Fruit fly (Drosophila melanogaster): ENCODE measurements around the gene CAH8.

Gene CAH8

DNA sequence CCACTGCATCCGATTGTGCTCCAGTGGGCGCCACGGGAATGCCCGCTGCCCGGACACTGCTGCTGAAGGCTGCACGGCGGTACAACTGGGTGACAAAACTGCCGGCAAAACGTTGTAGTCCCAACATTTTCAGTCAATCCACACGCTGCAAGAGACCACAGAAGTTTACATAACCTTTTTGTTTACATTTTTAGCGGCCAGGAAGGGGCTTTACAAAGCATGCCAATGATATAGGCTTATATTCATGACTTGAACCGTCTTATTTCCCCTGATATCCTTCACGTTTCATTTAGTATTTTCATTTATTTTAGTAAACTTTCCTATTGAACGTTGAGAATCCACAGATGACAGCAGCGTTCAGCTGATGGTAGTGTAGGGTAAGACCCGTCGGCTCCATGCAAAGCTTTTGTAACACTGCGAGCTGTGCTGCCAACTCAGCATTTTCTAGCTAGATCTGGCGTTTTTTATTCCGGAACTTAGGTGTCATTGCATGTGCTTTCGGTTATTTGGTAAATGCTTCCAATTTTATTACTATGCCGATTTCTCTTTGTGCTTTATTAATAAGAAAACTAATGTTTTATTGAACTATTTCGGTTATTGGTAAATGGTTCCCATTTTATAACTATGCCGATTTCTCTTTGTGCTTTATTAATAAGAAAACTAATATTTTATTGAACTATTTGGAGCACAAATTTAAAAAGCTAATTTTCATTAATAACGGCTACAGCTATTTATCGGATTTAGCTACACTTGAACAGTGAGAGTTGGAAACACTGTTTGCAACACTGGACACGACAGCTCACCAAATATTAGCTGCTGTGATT lies 21.2 kb upstream of the CAH8 start, which contains the start of the genes CG13850 and lqfR (continued):
- TF ChIP-seq klu (GFP tag; IDR thresholded peaks at IDR 0.05) (peak; percentile 72), ssp (GFP tag; IDR thresholded peaks at IDR 0.05) (peak; percentile 33; the same call in 1 of the 2 replicates), CG10274 (GFP tag; optimal IDR thresholded peaks at IDR 0.05) (peak; percentile 54), sug (tag; optimal IDR thresholded peaks at IDR 0.05) (peak; percentile 77), NFAT (GFP tag; IDR thresholded peaks at IDR 0.05) (peak; percentile 69), yki (optimal IDR thresholded peaks at IDR 0.05) (no peak), vnd (GFP tag; IDR thresholded peaks at IDR 0.05; ENCODE audit: partially characterized antibody) (no peak), corto (GFP tag; optimal IDR thresholded peaks at IDR 0.05) (peak; percentile 17), dan (GFP tag; IDR thresholded peaks at IDR 0.05) (no peak), mam (GFP tag; optimal IDR thresholded peaks at IDR 0.05) (peak; percentile 85), CG2202 (tag; optimal IDR thresholded peaks at IDR 0.05) (peak; percentile 6), CG10462 (GFP tag; optimal IDR thresholded peaks at IDR 0.05) (peak; percentile 58), CG17361 (GFP tag; IDR thresholded peaks at IDR 0.05) (peak; percentile 91), Hmr (GFP tag; optimal IDR thresholded peaks at IDR 0.05) (peak; percentile 80), gfzf (GFP tag; optimal IDR thresholded peaks at IDR 0.05) (peak; percentile 28), al (GFP tag; IDR thresholded peaks at IDR 0.05) (peak; percentile 60; the same call in 1 of the 2 replicates), CG4404 (GFP tag; IDR thresholded peaks at IDR 0.05) (peak; percentile 66; the same call in 1 of the 2 replicates), Tbp (GFP tag; optimal IDR thresholded peaks at IDR 0.05) (peak; percentile 76), Pdp1 (GFP tag; optimal IDR thresholded peaks at IDR 0.05) (peak; percentile 80 to 90), Hr39 (optimal IDR thresholded peaks at IDR 0.05) (peak; percentile 25), Max (GFP tag; optimal IDR thresholded peaks at IDR 0.05) (peak; percentile 86), Hand (GFP tag; optimal IDR thresholded peaks at IDR 0.05) (peak; percentile 6), bcd (GFP tag; optimal IDR thresholded peaks at IDR 0.05) (peak; percentile 84), Hsf (GFP tag; optimal IDR thresholded peaks at IDR 0.05) (peak; percentile 80), Vsx1 (GFP tag; optimal IDR thresholded peaks at IDR 0.05) (peak; percentile 87), CG34224 (GFP tag; IDR thresholded peaks at IDR 0.05; ENCODE audit: partially characterized antibody) (no peak; the same call in 2 of the 3 replicates), CG18764 (GFP tag; optimal IDR thresholded peaks at IDR 0.05) (peak; percentile 66), CG2116 (GFP tag; optimal IDR thresholded peaks at IDR 0.05) (peak; percentile 61), croc (GFP tag; conservative IDR thresholded peaks at IDR 0.05) (peak; percentile 39; the same call in 1 of the 3 replicates), CG7928 (GFP tag; optimal IDR thresholded peaks at IDR 0.05) (peak; percentile 22), CG6272 (GFP tag; IDR thresholded peaks at IDR 0.05) (peak; percentile 14; the same call in 1 of the 2 replicates), Chrac-16 (GFP tag; optimal IDR thresholded peaks at IDR 0.05) (peak; percentile 76), ci (GFP tag; IDR thresholded peaks at IDR 0.05) (peak; percentile 37; the same call in 1 of the 3 replicates), Med (GFP tag) (peak; percentile 96), Ptx1 (GFP tag; IDR thresholded peaks at IDR 0.05) (peak; percentile 77), CG17802 (tag; optimal IDR thresholded peaks at IDR 0.05) (peak; percentile 9), CG2889 (GFP tag; IDR thresholded peaks at IDR 0.05) (0 out of 3 replicates have a peak, but pooled peaks have one; percentile 38), CG43689 (GFP tag; IDR thresholded peaks at IDR 0.05) (no peak; the same call in 1 of the 2 replicates), Mes4 (GFP tag; optimal IDR thresholded peaks at IDR 0.05) (peak; percentile 26), YL-1 (GFP tag; optimal IDR thresholded peaks at IDR 0.05) (peak; percentile 71), Sox100B (GFP tag; optimal IDR thresholded peaks at IDR 0.05) (peak; percentile 82), luna (GFP tag; optimal IDR thresholded peaks at IDR 0.05) (peak; percentile 15), psq (GFP tag; optimal IDR thresholded peaks at IDR 0.05) (peak; percentile 8), pho (GFP tag; optimal IDR thresholded peaks at IDR 0.05) (peak; percentile 86), CG15514 (GFP tag; optimal IDR thresholded peaks at IDR 0.05) (peak; percentile 73), Myb (GFP tag; optimal IDR thresholded peaks at IDR 0.05) (peak; percentile 83), HLH54F (GFP tag; optimal IDR thresholded peaks at IDR 0.05) (peak; percentile 90), CG11085 (GFP tag; IDR thresholded peaks at IDR 0.05) (peak; percentile 40; the same call in 1 of the 2 replicates), CG8765 (GFP tag; IDR thresholded peaks at IDR 0.05) (no peak), CG31388 (GFP tag; optimal IDR thresholded peaks at IDR 0.05) (no peak)

Data from whole organism, embryonic.